Fruit fly (Drosophila melanogaster) whole organism, pupa: ENCODE results near the gene CG42788.

Experiments
- CG10348 ChIP-seq: fragments of 200-800 bp; sonication (Bioruptor generic); IDR thresholded peaks from 2 replicates; pipeline ENCODE4 v1.3.6; 2022; ENCODE audit warnings: missing biosample characterization, missing genetic modification characterization
- CG12605 ChIP-seq: fragments of 200-800 bp; sonication (Bioruptor generic); IDR thresholded peaks from 2 replicates; pipeline ENCODE4 v1.3.6; 2022; ENCODE audit warnings: missing biosample characterization, missing genetic modification characterization
- CG13204 ChIP-seq: fragments of 200-800 bp; sonication (Bioruptor generic); optimal IDR thresholded peaks from 2 replicates; lab custom pipeline; 2018; ENCODE audit warnings: missing biosample characterization, mild to moderate bottlenecking, missing genetic modification characterization, moderate library complexity
- CG14655 ChIP-seq: fragments of 200-800 bp; sonication (Bioruptor generic); optimal IDR thresholded peaks from 3 replicates; lab custom pipeline; 2017; ENCODE audit warnings: mild to moderate bottlenecking, missing biosample characterization, missing genetic modification reagents, missing genetic modification characterization
- CG15710 ChIP-seq: fragments of 200-800 bp; sonication (Bioruptor generic); optimal IDR thresholded peaks from 2 replicates; lab custom pipeline; 2018; ENCODE audit warnings: missing biosample characterization, mild to moderate bottlenecking, missing genetic modification characterization, moderate library complexity
- CG17806 ChIP-seq: fragments of 200-800 bp; sonication (Bioruptor generic); optimal IDR thresholded peaks from 2 replicates; lab custom pipeline; 2018; ENCODE audit warnings: missing biosample characterization, mild to moderate bottlenecking, missing genetic modification characterization, moderate library complexity
- CG32121 ChIP-seq: fragments of 200-800 bp; sonication (Bioruptor generic); IDR thresholded peaks from 2 replicates; pipeline ENCODE4 v1.3.6; 2022; ENCODE audit warnings: missing biosample characterization, missing genetic modification characterization
- CG34367 ChIP-seq: fragments of 200-800 bp; sonication (Bioruptor generic); optimal IDR thresholded peaks from 2 replicates; lab custom pipeline; 2018; ENCODE audit warnings: missing biosample characterization, mild to moderate bottlenecking, missing genetic modification characterization
- CG4496 ChIP-seq: fragments of 200-800 bp; sonication (Bioruptor generic); IDR thresholded peaks from 3 replicates; pipeline ENCODE4 v1.3.6; 2022; ENCODE audit warnings: missing biosample characterization, missing genetic modification characterization
- CG8159 ChIP-seq: fragments of 200-800 bp; sonication (Bioruptor generic); optimal IDR thresholded peaks from 3 replicates; lab custom pipeline; 2018; ENCODE audit warnings: missing biosample characterization, mild to moderate bottlenecking, missing genetic modification characterization, moderate library complexity
- CG8301 ChIP-seq: fragments of 200-800 bp; sonication (Bioruptor generic); optimal IDR thresholded peaks from 2 replicates; lab custom pipeline; 2018; ENCODE audit warnings: missing biosample characterization, mild to moderate bottlenecking, missing genetic modification characterization
- CG9948 ChIP-seq: fragments of 200-800 bp; sonication (Bioruptor generic); optimal IDR thresholded peaks from 2 replicates; lab custom pipeline; 2018; ENCODE audit warnings: missing biosample characterization, mild to moderate bottlenecking, missing genetic modification characterization, moderate library complexity
- D1 ChIP-seq: fragments of 200-800 bp; sonication (Bioruptor generic); optimal IDR thresholded peaks from 2 replicates; lab custom pipeline; 2018; ENCODE audit warnings: missing biosample characterization, mild to moderate bottlenecking, missing genetic modification characterization, moderate library complexity
- EcR ChIP-seq: fragments of 200-800 bp; sonication (Bioruptor generic); optimal IDR thresholded peaks from 3 replicates; lab custom pipeline; 2019; ENCODE audit warnings: missing biosample characterization, missing genetic modification characterization, mild to moderate bottlenecking, moderate library complexity, missing genetic modification reagents
- Ets98B ChIP-seq: fragments of 200-800 bp; sonication (Bioruptor generic); IDR thresholded peaks from 2 replicates; pipeline ENCODE4 v1.3.6; 2022; ENCODE audit warnings: missing biosample characterization, missing genetic modification characterization
- Pif1B ChIP-seq: fragments of 200-800 bp; sonication (Bioruptor generic); optimal IDR thresholded peaks from 3 replicates; lab custom pipeline; 2016; ENCODE audit warnings: missing biosample characterization, missing genetic modification characterization
- Snoo ChIP-seq: fragments of 200-800 bp; sonication (Bioruptor generic); optimal IDR thresholded peaks from 3 replicates; lab custom pipeline; 2017; ENCODE audit warnings: missing biosample characterization, mild to moderate bottlenecking, missing genetic modification characterization, inconsistent platforms
- fd96Ca ChIP-seq: fragments of 200-800 bp; sonication (Bioruptor generic); IDR thresholded peaks from 3 replicates; pipeline ENCODE4 v1.3.6; 2022; ENCODE audit warnings: missing biosample characterization, missing genetic modification characterization
- gl ChIP-seq: fragments of 200-800 bp; sonication (Bioruptor generic); optimal IDR thresholded peaks from 2 replicates; lab custom pipeline; 2018; ENCODE audit warnings: missing biosample characterization, mild to moderate bottlenecking, missing genetic modification characterization
- rn ChIP-seq: fragments of 200-800 bp; sonication (Bioruptor generic); IDR thresholded peaks from 2 replicates; pipeline ENCODE4 v1.3.6; 2022; ENCODE audit warnings: missing biosample characterization, missing genetic modification characterization

Gene CG42788

DNA sequence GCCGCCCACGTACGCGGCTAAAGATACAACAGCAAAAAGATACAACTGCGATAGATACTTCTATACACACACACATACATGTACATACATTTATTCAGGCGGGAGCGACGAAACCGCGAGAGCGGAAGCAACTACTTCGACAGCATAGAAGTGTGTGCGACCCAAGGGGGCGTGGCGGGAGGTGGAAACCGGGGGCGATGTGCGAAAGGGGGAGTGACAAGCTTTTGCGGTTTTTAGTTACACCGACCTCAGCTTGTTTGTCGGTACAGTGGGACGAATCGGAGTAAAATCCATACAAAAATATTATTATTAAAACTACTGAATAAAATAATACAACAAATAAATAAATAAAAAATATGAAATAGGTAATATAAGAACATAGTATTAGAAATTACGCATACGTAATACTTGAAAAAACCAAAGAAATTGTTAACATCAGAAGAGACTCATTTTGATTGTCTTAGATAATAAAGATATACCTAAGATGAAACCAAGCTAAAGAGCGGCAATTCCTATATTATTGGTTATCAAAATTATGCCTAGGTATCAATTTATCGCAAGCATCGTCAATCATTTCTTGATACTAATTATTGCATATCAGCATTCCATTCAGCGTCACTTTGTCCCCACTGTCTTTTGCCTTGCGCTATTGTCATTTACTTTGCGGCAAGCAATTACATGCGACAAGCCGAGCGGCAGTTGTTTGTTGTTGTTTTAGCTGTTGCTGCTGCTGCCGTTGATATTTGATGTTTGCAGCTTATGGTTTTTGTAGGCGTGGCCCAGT, 2.9 kb downstream of the CG42788 start:
- TF ChIP-seq gl (tag; lab: Kevin White, UChicago), result no peak
- TF ChIP-seq rn (GFP tag; lab: Robert Waterston, UW), result 0 out of 2 replicates have a peak, but pooled peaks have one; percentile 19
- peak; percentile 27 for TF ChIP-seq CG8301 (tag; lab: Kevin White, UChicago)
- TF ChIP-seq CG9948 (tag; lab: Kevin White, UChicago), result peak; percentile 6
- peak; percentile 68 for TF ChIP-seq CG14655 (GFP tag; lab: Kevin White, UChicago)
- 0 out of 3 replicates have a peak, but pooled peaks have one; percentile 6 for TF ChIP-seq CG4496 (GFP tag; lab: Robert Waterston, UW)
- TF ChIP-seq CG10348, result no peak
- peak; percentile 36; the same call in 1 of the 3 replicates for TF ChIP-seq fd96Ca (GFP tag; lab: Robert Waterston, UW)
- TF ChIP-seq EcR (GFP tag; lab: Kevin White, UChicago), result no peak

DNA sequence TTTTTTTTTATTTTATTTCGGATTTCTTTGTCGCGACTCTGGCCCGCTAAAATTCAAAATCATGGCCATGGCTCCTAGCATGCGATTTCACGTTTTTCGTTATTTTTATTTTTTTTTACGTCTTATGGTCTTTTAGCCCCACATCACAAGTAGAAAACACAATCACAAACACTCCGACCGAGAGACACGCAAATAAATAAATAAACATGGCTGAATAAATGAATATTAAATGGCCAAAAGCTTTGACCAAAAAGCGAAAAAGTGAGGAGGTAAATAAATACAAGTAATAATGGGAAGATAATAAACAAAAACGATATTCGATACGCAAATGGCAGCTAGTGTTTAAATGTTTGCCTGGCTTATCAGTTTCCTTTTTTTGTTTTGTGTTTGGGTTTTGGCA, 3.7 kb downstream of the CG42788 start:
- no peak for TF ChIP-seq CG13204 (GFP tag; lab: Kevin White, UChicago)
- TF ChIP-seq CG15710 (tag; lab: Kevin White, UChicago), result no peak
- TF ChIP-seq CG14655 (GFP tag; lab: Kevin White, UChicago), result no peak
- no peak for TF ChIP-seq CG12605
- no peak for TF ChIP-seq fd96Ca (GFP tag; lab: Robert Waterston, UW)
- no peak for TF ChIP-seq Ets98B (GFP tag; lab: Robert Waterston, UW)
- no peak for TF ChIP-seq CG4496 (GFP tag; lab: Robert Waterston, UW)
- TF ChIP-seq rn (GFP tag; lab: Robert Waterston, UW), result no peak
- TF ChIP-seq gl (tag; lab: Kevin White, UChicago), result no peak

DNA sequence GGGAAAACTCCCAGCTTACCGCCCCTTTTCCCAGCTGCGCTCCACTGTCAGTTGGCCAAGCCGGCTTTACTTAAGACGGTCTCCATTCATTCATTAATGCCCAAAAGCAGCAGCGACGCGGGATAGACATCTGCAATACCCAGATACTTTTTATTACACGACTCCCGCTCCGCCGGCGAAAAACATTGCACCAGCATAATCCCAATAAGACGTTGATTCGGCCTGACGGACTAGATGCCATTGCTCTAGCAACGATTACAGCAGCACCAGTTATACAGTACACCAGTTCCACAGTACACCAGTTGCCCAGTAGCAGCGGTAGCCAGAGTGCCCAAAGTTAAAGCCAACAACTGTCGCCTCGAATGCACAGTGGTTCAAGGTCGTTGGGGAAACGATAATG, 5.9 kb downstream of the CG42788 start:
- no peak for TF ChIP-seq D1 (tag; lab: Kevin White, UChicago)
- TF ChIP-seq Ets98B (GFP tag; lab: Robert Waterston, UW), result no peak
- TF ChIP-seq CG14655 (GFP tag; lab: Kevin White, UChicago), result no peak
- TF ChIP-seq CG9948 (tag; lab: Kevin White, UChicago), result no peak
- TF ChIP-seq CG34367 (tag; lab: Kevin White, UChicago), result no peak
- no peak for TF ChIP-seq Pif1B
- TF ChIP-seq CG12605, result no peak
- no peak for TF ChIP-seq CG8301 (tag; lab: Kevin White, UChicago)
- TF ChIP-seq CG13204 (GFP tag; lab: Kevin White, UChicago), result no peak

DNA sequence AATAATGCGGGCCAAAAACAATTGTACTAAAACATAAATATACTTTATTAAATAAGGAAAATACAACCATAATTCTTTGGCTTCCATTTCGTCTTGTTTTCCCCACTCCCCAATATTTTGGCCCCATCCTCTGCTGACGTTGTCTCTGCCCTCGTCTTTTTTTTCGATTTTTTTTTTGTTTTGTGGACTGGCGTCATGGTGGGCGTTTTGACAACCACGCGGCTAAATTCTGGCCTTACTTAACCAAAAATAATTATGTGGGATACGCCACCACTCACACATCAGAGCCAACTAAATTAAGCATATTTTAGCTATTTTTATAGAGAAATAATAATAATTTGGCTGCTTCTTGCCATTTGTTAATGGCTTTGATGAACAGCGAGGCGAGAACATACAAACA, 7.2 kb downstream of the CG42788 start:
- TF ChIP-seq CG8159 (no peak), EcR (GFP tag; lab: Kevin White, UChicago) (no peak), rn (GFP tag; lab: Robert Waterston, UW) (no peak), Snoo (no peak), CG4496 (GFP tag; lab: Robert Waterston, UW) (no peak), gl (tag; lab: Kevin White, UChicago) (no peak), CG13204 (GFP tag; lab: Kevin White, UChicago) (no peak), CG15710 (tag; lab: Kevin White, UChicago) (no peak), D1 (tag; lab: Kevin White, UChicago) (no peak), CG32121 (GFP tag; lab: Robert Waterston, UW) (no peak), CG9948 (tag; lab: Kevin White, UChicago) (no peak), fd96Ca (GFP tag; lab: Robert Waterston, UW) (no peak), CG10348 (no peak), CG14655 (GFP tag; lab: Kevin White, UChicago) (no peak), CG17806 (tag; lab: Kevin White, UChicago) (no peak), CG8301 (tag; lab: Kevin White, UChicago) (no peak)

DNA sequence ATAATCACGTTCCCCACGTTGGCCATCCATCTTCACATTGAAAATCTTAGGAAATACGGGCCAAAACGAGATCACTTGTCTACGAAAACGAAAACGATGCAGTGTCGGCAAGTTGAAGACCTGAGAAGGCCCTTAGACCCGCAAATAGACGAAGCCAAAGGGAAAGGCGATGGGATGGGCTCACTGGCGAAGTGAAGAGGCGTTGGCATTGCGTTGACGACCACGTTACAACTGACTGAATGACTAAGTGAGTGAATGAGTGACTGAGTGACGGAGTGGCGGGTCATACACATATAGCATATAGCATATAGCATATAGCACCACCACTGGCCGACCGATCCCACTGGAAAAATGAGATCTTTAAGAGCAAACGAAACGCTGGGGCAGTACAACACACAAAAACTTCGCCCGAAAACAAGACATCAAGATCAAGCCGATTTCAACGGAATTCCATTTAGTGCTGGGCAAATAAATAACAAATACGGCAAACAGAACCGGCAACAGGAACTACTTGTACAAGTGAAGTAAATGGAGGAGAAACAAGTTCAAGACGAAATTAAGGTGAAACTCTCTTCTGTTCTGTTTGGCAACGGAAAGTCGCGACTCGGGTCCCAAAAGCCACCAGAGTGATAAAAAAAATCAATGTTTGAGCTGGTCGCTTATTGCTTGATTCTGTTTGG, 8.6 kb downstream of the CG42788 start:
- TF ChIP-seq CG14655 (GFP tag; lab: Kevin White, UChicago) (no peak), CG15710 (tag; lab: Kevin White, UChicago) (no peak), CG4496 (GFP tag; lab: Robert Waterston, UW) (no peak), fd96Ca (GFP tag; lab: Robert Waterston, UW) (no peak), CG12605 (no peak), D1 (tag; lab: Kevin White, UChicago) (no peak), CG17806 (tag; lab: Kevin White, UChicago) (no peak), rn (GFP tag; lab: Robert Waterston, UW) (no peak), gl (tag; lab: Kevin White, UChicago) (no peak), CG13204 (GFP tag; lab: Kevin White, UChicago) (no peak)
